Worm (Caenorhabditis elegans): ENCODE data around the gene sdz-8.

The sdz-8 gene

ce11 chrV:11531100-11531499 lies 15.1 kb upstream of the sdz-8 start (continued):
- no peak for TF ChIP-seq zip-4 (GFP tag; optimal IDR thresholded peaks at IDR 0.05)
- TF ChIP-seq irx-1 (tag; optimal IDR thresholded peaks at IDR 0.05) = no peak
- TF ChIP-seq blmp-1 (tag; optimal IDR thresholded peaks at IDR 0.05) = peak; percentile 99
- no peak for TF ChIP-seq snpc-4 (tag; optimal IDR thresholded peaks at IDR 0.05)
- peak; percentile 82 for TF ChIP-seq nhr-71 (tag; optimal IDR thresholded peaks at IDR 0.05)
- no peak for TF ChIP-seq fkh-10 (GFP tag; optimal IDR thresholded peaks at IDR 0.05)
- no peak for TF ChIP-seq alr-1 (tag; optimal IDR thresholded peaks at IDR 0.05; ENCODE audit: borderline replicate concordance)
- TF ChIP-seq hpl-2 (GFP tag; optimal IDR thresholded peaks at IDR 0.05) = no peak
- TF ChIP-seq dsc-1 (tag; optimal IDR thresholded peaks at IDR 0.05) = no peak
- no peak for TF ChIP-seq C04F5.9 (tag; optimal IDR thresholded peaks at IDR 0.05)
- no peak for TF ChIP-seq aha-1 (tag; optimal IDR thresholded peaks at IDR 0.05)
- no peak for TF ChIP-seq sup-37 (GFP tag; optimal IDR thresholded peaks at IDR 0.05)
- TF ChIP-seq nhr-84 (tag; optimal IDR thresholded peaks at IDR 0.05) = no peak
- 0 out of 2 replicates have a peak, but pooled peaks have one; percentile 23 for TF ChIP-seq mab-9 (GFP tag; IDR thresholded peaks at IDR 0.05)
- peak in 1 of 2 experiments; percentile 69 for TF ChIP-seq mdl-1 (tag; optimal IDR thresholded peaks at IDR 0.05)
- no peak for TF ChIP-seq Y116A8C.19 (tag; optimal IDR thresholded peaks at IDR 0.05; ENCODE audit: borderline replicate concordance)
- TF ChIP-seq hlh-4 (tag; optimal IDR thresholded peaks at IDR 0.05) = no peak
- peak; percentile 56 to 84 for TF ChIP-seq lsy-2 (tag; optimal IDR thresholded peaks at IDR 0.05)
- no peak for TF ChIP-seq unc-30 (tag; optimal IDR thresholded peaks at IDR 0.05)
- TF ChIP-seq lin-13 (GFP tag; optimal IDR thresholded peaks at IDR 0.05) = peak; percentile 55
- no peak for TF ChIP-seq sox-4 (tag; optimal IDR thresholded peaks at IDR 0.05)
- no peak for TF ChIP-seq zag-1 (tag; optimal IDR thresholded peaks at IDR 0.05)
- no peak for TF ChIP-seq nhr-76 (tag; optimal IDR thresholded peaks at IDR 0.05)
- no peak for TF ChIP-seq elt-2 (tag; optimal IDR thresholded peaks at IDR 0.05)
- TF ChIP-seq nhr-12 (tag; optimal IDR thresholded peaks at IDR 0.05) = no peak
- no peak for TF ChIP-seq nhr-77 (tag; optimal IDR thresholded peaks at IDR 0.05)
- peak; percentile 87 for TF ChIP-seq grh-1 (GFP tag; IDR thresholded peaks at IDR 0.05)
- peak; percentile 20 to 39 for TF ChIP-seq efl-1 (optimal IDR thresholded peaks at IDR 0.05)
- TF ChIP-seq efl-1 (GFP tag; optimal IDR thresholded peaks at IDR 0.05 in 1 of 2) = peak in 1 of 2 experiments; percentile 6
- TF ChIP-seq unc-62 (GFP tag; optimal IDR thresholded peaks at IDR 0.05) = no peak
- TF ChIP-seq nhr-19 (GFP tag; conservative IDR thresholded peaks at IDR 0.05) = peak; percentile 41; the same call in 1 of the 2 replicates
- TF ChIP-seq rnt-1 (tag; optimal IDR thresholded peaks at IDR 0.05) = peak; percentile 42
- no peak for TF ChIP-seq isw-1 (GFP tag; IDR thresholded peaks at IDR 0.05)
- peak; percentile 83 for TF ChIP-seq snu-23 (GFP tag; optimal IDR thresholded peaks at IDR 0.05)
- TF ChIP-seq fos-1 (tag; optimal IDR thresholded peaks at IDR 0.05) = peak; percentile 45
- TF ChIP-seq hlh-17 (GFP tag; optimal IDR thresholded peaks at IDR 0.05; ENCODE audit: borderline replicate concordance) = no peak
- TF ChIP-seq lin-35 (GFP tag; optimal IDR thresholded peaks at IDR 0.05) = peak in 1 of 2 experiments; percentile 72
- no peak for TF ChIP-seq lir-3 (tag; optimal IDR thresholded peaks at IDR 0.05; ENCODE audit: poor library complexity)
- peak; percentile 100 for TF ChIP-seq nhr-85 (tag)
- TF ChIP-seq unc-86 (tag; optimal IDR thresholded peaks at IDR 0.05) = no peak
- peak; percentile 35 for TF ChIP-seq tbx-2 (tag; optimal IDR thresholded peaks at IDR 0.05)
- TF ChIP-seq ets-5 (GFP tag; IDR thresholded peaks at IDR 0.05) = no peak
- peak; percentile 76 for TF ChIP-seq nhr-90 (tag; optimal IDR thresholded peaks at IDR 0.05; ENCODE audit: poor library complexity)
- TF ChIP-seq ceh-8 (GFP tag; optimal IDR thresholded peaks at IDR 0.05) = no peak
- peak; percentile 56 for TF ChIP-seq nhr-47 (tag; optimal IDR thresholded peaks at IDR 0.05)
- no peak for TF ChIP-seq vab-15 (tag; optimal IDR thresholded peaks at IDR 0.05)
- no peak for TF ChIP-seq ceh-90 (tag; optimal IDR thresholded peaks at IDR 0.05)
- TF ChIP-seq aly-2 (tag; optimal IDR thresholded peaks at IDR 0.05) = no peak
- no peak for TF ChIP-seq pqm-1 (tag; optimal IDR thresholded peaks at IDR 0.05)
- TF ChIP-seq tlp-1 (tag; optimal IDR thresholded peaks at IDR 0.05) = no peak
- TF ChIP-seq mep-1 (tag; optimal IDR thresholded peaks at IDR 0.05) = peak; percentile 85
- TF ChIP-seq nhr-237 (tag; optimal IDR thresholded peaks at IDR 0.05) = no peak
- peak; percentile 84 for TF ChIP-seq unc-130 (tag; optimal IDR thresholded peaks at IDR 0.05)

Data from whole organism, L1 larva.